Fruit fly (Drosophila melanogaster) whole organism, wandering third instar larva: ENCODE measurements around the gene CG31161.

ENCODE experiments used
- CG9705 ChIP-seq: fragments of 200-800 bp; sonication (Bioruptor generic); optimal IDR thresholded peaks from 2 replicates; lab custom pipeline; 2018; ENCODE audit warnings: missing biosample characterization, mild to moderate bottlenecking, missing genetic modification characterization
- CrebA ChIP-seq: fragments of 200-800 bp; sonication (Bioruptor generic); optimal IDR thresholded peaks from 2 replicates; lab custom pipeline; 2016; ENCODE audit warnings: missing biosample characterization, mild to moderate bottlenecking, missing genetic modification characterization, borderline replicate concordance
- Dfd ChIP-seq: fragments of >200 bp; optimal IDR thresholded peaks from 2 replicates; lab custom pipeline; 2017; ENCODE audit warnings: missing biosample characterization, missing genetic modification characterization
- Dif ChIP-seq: fragments of 200-275, 200-300 bp; sonication (Bioruptor generic); optimal IDR thresholded peaks from 2 replicates; lab custom pipeline; 2018; ENCODE audit warnings: missing biosample characterization, missing genetic modification characterization; ENCODE audit not compliant: partially characterized antibody
- HLH106 ChIP-seq: fragments of 200-800 bp; optimal IDR thresholded peaks from 3 replicates; lab custom pipeline; 2019; ENCODE audit warnings: missing biosample characterization, mild to moderate bottlenecking, missing genetic modification characterization, moderate library complexity
- Hnf4 ChIP-seq: fragments of 200-800 bp; sonication (Bioruptor generic); optimal IDR thresholded peaks from 2 replicates; lab custom pipeline; 2016; ENCODE audit warnings: missing biosample characterization, mild to moderate bottlenecking, missing genetic modification characterization
- Hr78 ChIP-seq: fragments of >200 bp; optimal IDR thresholded peaks from 2 replicates; lab custom pipeline; 2017; ENCODE audit warnings: missing biosample characterization, missing genetic modification characterization
- Hr83 ChIP-seq: fragments of 200-300 bp; sonication (Bioruptor generic); optimal IDR thresholded peaks from 2 replicates; lab custom pipeline; 2016; ENCODE audit warnings: missing biosample characterization, mild to moderate bottlenecking, missing genetic modification characterization, moderate library complexity; ENCODE audit not compliant: poor library complexity, severe bottlenecking
- Jra ChIP-seq: sonication (Bioruptor generic); optimal IDR thresholded peaks from 2 replicates; lab custom pipeline; 2016; ENCODE audit warnings: missing biosample characterization, missing genetic modification characterization
- Mio ChIP-seq: sonication (Bioruptor generic); optimal IDR thresholded peaks from 2 replicates; lab custom pipeline; 2016; ENCODE audit warnings: missing biosample characterization, missing genetic modification characterization
- Myc ChIP-seq: fragments of >200 bp; optimal IDR thresholded peaks from 2 replicates; lab custom pipeline; 2017
- N ChIP-seq: fragments of >200 bp; optimal IDR thresholded peaks from 2 replicates; lab custom pipeline; 2018; ENCODE audit warnings: missing biosample characterization, missing external identifiers, missing genetic modification characterization
- Sp1 ChIP-seq: fragments of 200-800 bp; sonication (Bioruptor generic); optimal IDR thresholded peaks from 3 replicates; lab custom pipeline; 2019; ENCODE audit warnings: missing biosample characterization, mild to moderate bottlenecking, missing genetic modification characterization, moderate library complexity
- dl ChIP-seq, 2 experiments: fragments of 175-275, 200-275 bp in 1 of 2; fragments of 200-275 bp in 1 of 2; sonication (Bioruptor generic); optimal IDR thresholded peaks; lab custom pipeline; 2018; ENCODE audit warnings: mild to moderate bottlenecking in 2 of 2, missing biosample characterization in 2 of 2, missing genetic modification characterization in 2 of 2, moderate library complexity in 2 of 2; ENCODE audit not compliant: partially characterized antibody in 2 of 2, insufficient read depth in 1 of 2
- dsf ChIP-seq: sonication (Bioruptor generic); optimal IDR thresholded peaks from 2 replicates; lab custom pipeline; 2016; ENCODE audit warnings: missing biosample characterization, missing genetic modification characterization, borderline replicate concordance
- ey ChIP-seq: fragments of 200-800 bp; sonication (Bioruptor generic); optimal IDR thresholded peaks from 2 replicates; lab custom pipeline; 2016; ENCODE audit warnings: missing biosample characterization, missing genetic modification characterization
- foxo ChIP-seq, 2 experiments: fragments of 200-800 bp; sonication (Bioruptor generic); optimal IDR thresholded peaks; 2 replicates in 1 of 2; 3 replicates in 1 of 2; lab custom pipeline; 2016 to 2017; ENCODE audit warnings: missing biosample characterization in 2 of 2, missing genetic modification characterization in 2 of 2
- h ChIP-seq: fragments of 200-800 bp; sonication (Bioruptor generic); optimal IDR thresholded peaks from 3 replicates; lab custom pipeline; 2016; ENCODE audit warnings: missing biosample characterization, mild to moderate bottlenecking, missing genetic modification characterization
- lola ChIP-seq: fragments of >200 bp; optimal IDR thresholded peaks from 2 replicates; lab custom pipeline; 2017; ENCODE audit warnings: missing biosample characterization, missing genetic modification characterization
- pan ChIP-seq: fragments of >200 bp; optimal IDR thresholded peaks from 2 replicates; lab custom pipeline; 2017
- psq ChIP-seq: fragments of 200-800 bp; sonication (Bioruptor generic); optimal IDR thresholded peaks from 3 replicates; lab custom pipeline; 2017; ENCODE audit warnings: missing biosample characterization, mild to moderate bottlenecking, missing genetic modification characterization, moderate library complexity
- rgr ChIP-seq: fragments of 200-800 bp; sonication (Bioruptor generic); optimal IDR thresholded peaks from 3 replicates; lab custom pipeline; 2016; ENCODE audit warnings: missing biosample characterization, mild to moderate bottlenecking, missing genetic modification characterization
- sage ChIP-seq: fragments of 200-800 bp; sonication (Bioruptor generic); optimal IDR thresholded peaks from 2 replicates; lab custom pipeline; 2016; ENCODE audit warnings: missing biosample characterization, mild to moderate bottlenecking, missing genetic modification characterization
- sv ChIP-seq: fragments of 200-800 bp; sonication (Bioruptor generic); optimal IDR thresholded peaks from 3 replicates; lab custom pipeline; 2016; ENCODE audit warnings: missing biosample characterization, missing genetic modification characterization
- tai ChIP-seq: sonication (Bioruptor generic); optimal IDR thresholded peaks from 2 replicates; lab custom pipeline; 2016; ENCODE audit warnings: missing biosample characterization, missing genetic modification characterization
- usp ChIP-seq: fragments of >200 bp; optimal IDR thresholded peaks from 2 replicates; lab custom pipeline; 2017; ENCODE audit warnings: missing biosample characterization, missing genetic modification characterization

The CG31161 gene

dm6 chr3R:22595293-22595868, 20.9 kb upstream of the CG31161 start:
- no peak for TF ChIP-seq ey (GFP tag; lab: Kevin White, UChicago)
- TF ChIP-seq tai (GFP tag; lab: Kevin White, UChicago), result no peak
- TF ChIP-seq rgr (GFP tag; lab: Kevin White, UChicago), result no peak
- no peak for TF ChIP-seq HLH106
- no peak for TF ChIP-seq Dfd (GFP tag; lab: Kevin White, UChicago)

DNA sequence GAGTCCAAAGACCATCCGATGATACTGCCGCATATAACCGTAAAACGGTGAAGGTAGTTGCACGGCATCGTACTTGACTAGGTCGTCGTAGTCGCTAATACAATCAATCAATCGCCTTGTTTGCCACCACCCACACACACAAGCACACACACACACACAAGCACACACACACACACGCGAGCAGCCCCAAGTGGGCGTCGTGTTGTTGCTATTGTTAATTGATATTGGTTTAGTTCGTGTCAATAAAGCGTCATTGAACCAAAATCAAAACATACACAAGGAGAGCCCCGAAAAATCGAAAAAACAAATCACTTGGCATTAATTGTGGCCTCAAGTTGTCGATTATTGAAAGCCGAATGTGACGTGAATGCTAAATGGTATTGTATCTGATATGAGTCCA, 19.9 kb upstream of the CG31161 start:
- TF ChIP-seq Dfd (GFP tag; lab: Kevin White, UChicago) (peak; percentile 54), CrebA (GFP tag; lab: Kevin White, UChicago) (no peak)

DNA sequence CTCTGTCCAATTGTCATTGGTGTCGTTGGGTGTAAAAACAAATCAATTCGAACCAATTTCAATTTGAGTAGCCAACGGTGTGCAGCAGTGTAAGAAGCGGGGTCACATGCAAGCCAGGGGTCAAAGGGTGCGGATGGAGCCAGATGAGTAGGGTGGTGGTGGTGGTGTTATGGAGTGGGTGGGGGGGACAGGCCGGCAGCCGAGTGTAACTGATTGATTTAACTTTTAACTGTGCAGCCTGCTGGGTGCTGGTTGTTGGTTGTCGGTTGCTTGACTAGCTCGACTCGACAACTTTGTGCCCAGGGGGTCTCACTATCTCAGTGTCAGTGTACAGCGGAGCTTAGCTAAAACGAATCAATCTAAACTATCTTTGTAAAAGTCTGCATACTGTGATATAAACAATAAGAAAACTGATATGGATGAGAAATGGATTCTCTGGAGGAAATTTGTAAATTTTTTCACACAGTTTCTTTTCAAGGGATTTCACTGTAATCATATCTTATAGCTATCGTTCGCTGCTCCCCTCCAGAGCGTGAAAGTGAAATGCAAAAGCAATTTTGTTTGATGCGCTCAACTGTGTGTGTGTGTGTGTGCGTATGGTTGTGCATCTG, 18.9 kb upstream of the CG31161 start:
- no peak for TF ChIP-seq sv (GFP tag; lab: Kevin White, UChicago)
- no peak for TF ChIP-seq Mio
- TF ChIP-seq HLH106, result peak; percentile 53
- TF ChIP-seq, all 38 proteins: peak for 1

DNA sequence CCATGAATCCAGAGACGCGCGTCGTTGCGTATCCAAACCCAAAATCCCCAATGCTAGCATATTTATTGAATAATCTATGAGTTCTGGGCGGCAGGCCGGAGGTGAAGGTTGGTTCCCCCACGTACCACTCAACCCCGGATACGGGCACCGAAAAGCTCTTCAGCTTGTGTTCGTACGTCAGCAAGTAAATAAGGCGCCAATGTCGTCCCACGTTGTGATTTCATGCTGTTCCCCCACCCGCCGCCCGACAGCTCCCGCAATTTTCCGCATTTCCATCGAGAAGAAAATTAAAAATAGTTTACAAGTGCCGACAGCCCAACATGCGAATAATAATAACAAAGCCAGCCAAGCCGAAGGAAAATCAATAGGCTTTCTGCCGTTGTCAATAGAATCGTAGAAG, 17.6 kb upstream of the CG31161 start:
- TF ChIP-seq foxo (GFP tag; optimal IDR thresholded peaks at IDR 0.05; lab: Kevin White, UChicago) (no peak), Sp1 (no peak), Jra (GFP tag; lab: Kevin White, UChicago) (no peak), tai (GFP tag; lab: Kevin White, UChicago) (no peak), CG9705 (GFP tag; lab: Kevin White, UChicago) (no peak), dl (GFP tag; optimal IDR thresholded peaks at IDR 0.05; lab: Kevin White, UChicago; ENCODE audit: insufficient read depth in 1 of 2, partially characterized antibody in 2 of 2) (no peak), usp (no peak), psq (GFP tag; lab: Kevin White, UChicago) (no peak), CrebA (GFP tag; lab: Kevin White, UChicago) (no peak), Dif (GFP tag; lab: Kevin White, UChicago) (no peak), Hr83 (GFP tag; lab: Kevin White, UChicago) (no peak), sage (GFP tag; lab: Kevin White, UChicago) (no peak), lola (GFP tag; lab: Kevin White, UChicago) (no peak), Hr78 (no peak), dsf (GFP tag; lab: Kevin White, UChicago) (no peak)

DNA sequence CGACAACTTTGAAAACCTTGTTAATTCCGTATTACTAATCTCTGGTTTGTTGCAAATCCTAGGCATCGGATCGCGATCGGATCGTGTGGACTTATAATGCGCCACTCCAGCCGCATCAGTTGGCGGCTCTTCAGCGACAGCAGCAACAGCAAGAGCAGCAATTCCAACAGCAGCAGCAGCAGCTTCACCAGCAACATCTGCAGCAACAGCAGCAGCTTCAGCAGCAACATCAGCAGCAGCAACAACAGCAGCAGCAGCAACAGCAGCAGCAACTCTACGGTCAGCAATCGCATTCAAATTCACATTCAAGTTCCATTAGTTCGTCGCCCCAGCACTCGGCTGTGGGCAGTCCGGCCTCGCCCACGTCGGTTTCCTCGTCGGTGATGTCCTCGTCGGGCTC, 13.5 kb upstream of the CG31161 start:
- TF ChIP-seq Hnf4 (no peak), Dfd (GFP tag; lab: Kevin White, UChicago) (peak; percentile 90)

dm6 chr3R:22609185-22609584, 7.1 kb upstream of the CG31161 start, which contains the start of gene CG13843:
TSS of gene CG13843 (plus strand) at chr3R:22609485.
- TF ChIP-seq dsf (GFP tag; lab: Kevin White, UChicago) (no peak), Myc (no peak), h (no peak), N (GFP tag; lab: Kevin White, UChicago) (no peak), pan (lab: Kevin White, UChicago) (no peak), foxo (GFP tag; optimal IDR thresholded peaks at IDR 0.05; lab: Kevin White, UChicago) (no peak), Jra (GFP tag; lab: Kevin White, UChicago) (no peak)

dm6 chr3R:22613448-22613847, 2.9 kb upstream of the CG31161 start, which contains the start of the genes CG31156 and mRRF2:
TSS of gene CG31156 (minus strand) at chr3R:22613656.
TSS of gene mRRF2 (plus strand) at chr3R:22613686.
- TF ChIP-seq h, result no peak
- no peak for TF ChIP-seq CrebA (GFP tag; lab: Kevin White, UChicago)
- no peak for TF ChIP-seq Hr83 (GFP tag; lab: Kevin White, UChicago)
- TF ChIP-seq ey (GFP tag; lab: Kevin White, UChicago), result no peak
- no peak for TF ChIP-seq HLH106
- no peak for TF ChIP-seq Mio
- TF ChIP-seq, all 38 proteins: peak for 0
